Worm (Caenorhabditis elegans) whole organism, late embryonic: ENCODE results near the gene npr-11.

ENCODE experiments used
- ceh-14 ChIP-seq: sonication (generic microtip); optimal IDR thresholded peaks from 2 replicates; lab custom pipeline; 2016; ENCODE audit warnings: missing genotype, missing genetic modification characterization, missing compliant biosample characterization
- ceh-30 ChIP-seq: fragments of 150-350 bp; optimal IDR thresholded peaks from 2 replicates; lab custom pipeline; 2014; ENCODE audit warnings: missing biosample characterization, missing genetic modification characterization
- ceh-34 ChIP-seq: sonication (generic microtip); optimal IDR thresholded peaks from 2 replicates; lab custom pipeline; 2016; ENCODE audit warnings: mild to moderate bottlenecking, missing genetic modification characterization, missing compliant biosample characterization
- ceh-9 ChIP-seq: sonication (generic microtip); optimal IDR thresholded peaks from 2 replicates; lab custom pipeline; 2016; ENCODE audit warnings: mild to moderate bottlenecking, missing genetic modification characterization, inconsistent platforms, missing compliant biosample characterization
- dmd-4 ChIP-seq: sonication (generic microtip); optimal IDR thresholded peaks from 2 replicates; lab custom pipeline; 2016; ENCODE audit warnings: borderline replicate concordance, missing genetic modification characterization, missing compliant biosample characterization
- elt-2 ChIP-seq: sonication (generic microtip); optimal IDR thresholded peaks from 2 replicates; lab custom pipeline; 2016; ENCODE audit warnings: missing genetic modification reagents, missing genetic modification characterization, missing compliant biosample characterization
- elt-4 ChIP-seq: sonication (generic microtip); optimal IDR thresholded peaks from 2 replicates; lab custom pipeline; 2016; ENCODE audit warnings: missing genetic modification characterization, missing compliant biosample characterization
- ets-4 ChIP-seq: sonication (generic microtip); optimal IDR thresholded peaks from 2 replicates; lab custom pipeline; 2016; ENCODE audit warnings: missing genetic modification characterization, missing compliant biosample characterization
- nfya-1 ChIP-seq: sonication (generic microtip); optimal IDR thresholded peaks from 2 replicates; lab custom pipeline; 2017; ENCODE audit warnings: missing genetic modification characterization, mild to moderate bottlenecking, missing compliant biosample characterization, antibody characterized with exemption, moderate library complexity
- nhr-11 ChIP-seq: fragments of 150-350 bp; optimal IDR thresholded peaks from 2 replicates; lab custom pipeline; 2014; ENCODE audit warnings: missing biosample characterization, missing genetic modification characterization
- tbx-2 ChIP-seq: sonication (generic microtip); optimal IDR thresholded peaks from 2 replicates; lab custom pipeline; 2016; ENCODE audit warnings: missing genetic modification characterization, missing compliant biosample characterization

- TF ChIP-seq ets-4 (tag; lab: Kevin White, UChicago) (no peak), nfya-1 (no peak), ceh-9 (tag; lab: Kevin White, UChicago) (no peak), ceh-30 (tag; lab: Kevin White, UChicago) (no peak), dmd-4 (tag; lab: Kevin White, UChicago) (no peak), elt-2 (tag; lab: Kevin White, UChicago) (no peak), ceh-34 (tag; lab: Kevin White, UChicago) (no peak), ceh-14 (tag; lab: Kevin White, UChicago) (no peak), elt-4 (tag; lab: Kevin White, UChicago) (no peak), nhr-11 (tag; lab: Kevin White, UChicago) (no peak), tbx-2 (no peak)
These were observed 2.2 kb upstream of the npr-11 start for ce11 chrX:1257668-1258067.
